Fruit fly (Drosophila melanogaster): Measurements from ENCODE around the gene Grx3.

The Grx3 gene

dm6 chr2L:13366109-13366747, at the start of gene Grx3, which contains the start of gene Nnp-1:
Gene Grx3 (plus strand): TSS chr2L:13366447.
Gene Nnp-1 (minus strand): TSS chr2L:13366189.
- TF ChIP-seq noc (tag; optimal IDR thresholded peaks at IDR 0.05), result no peak

DNA sequence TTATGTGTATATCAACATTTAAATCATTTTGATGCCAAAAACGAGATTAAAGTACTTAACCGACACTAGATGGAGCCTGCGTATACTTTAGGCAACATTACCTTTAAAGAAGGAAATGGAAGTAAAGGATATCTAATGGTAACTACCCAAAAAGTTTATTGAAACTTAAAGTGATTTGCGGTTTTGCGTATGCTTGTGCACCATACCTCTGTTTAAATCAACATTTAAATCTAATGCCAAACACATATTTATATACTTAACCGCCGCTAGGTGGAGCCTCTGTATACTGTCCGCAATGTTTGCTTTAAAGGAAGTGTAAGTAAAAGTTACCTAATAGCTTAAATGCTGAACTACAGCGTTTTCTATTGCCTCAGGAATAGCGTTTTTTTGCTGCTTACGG, 40.4 kb upstream of the Grx3 start:
- TF ChIP-seq noc (tag; optimal IDR thresholded peaks at IDR 0.05), result no peak

dm6 chr2L:13331021-13331420, 35.2 kb upstream of the Grx3 start, which contains the start of gene hbt:
Gene hbt (minus strand): TSS chr2L:13331121.
- TF ChIP-seq noc (tag; optimal IDR thresholded peaks at IDR 0.05), result no peak

- no peak for TF ChIP-seq noc (tag; optimal IDR thresholded peaks at IDR 0.05)
Measured at dm6 chr2L:13331868-13332544, 34.2 kb upstream of the Grx3 start.

dm6 chr2L:13332736-13333135, 33.5 kb upstream of the Grx3 start:
- no peak for TF ChIP-seq noc (tag; optimal IDR thresholded peaks at IDR 0.05)

DNA sequence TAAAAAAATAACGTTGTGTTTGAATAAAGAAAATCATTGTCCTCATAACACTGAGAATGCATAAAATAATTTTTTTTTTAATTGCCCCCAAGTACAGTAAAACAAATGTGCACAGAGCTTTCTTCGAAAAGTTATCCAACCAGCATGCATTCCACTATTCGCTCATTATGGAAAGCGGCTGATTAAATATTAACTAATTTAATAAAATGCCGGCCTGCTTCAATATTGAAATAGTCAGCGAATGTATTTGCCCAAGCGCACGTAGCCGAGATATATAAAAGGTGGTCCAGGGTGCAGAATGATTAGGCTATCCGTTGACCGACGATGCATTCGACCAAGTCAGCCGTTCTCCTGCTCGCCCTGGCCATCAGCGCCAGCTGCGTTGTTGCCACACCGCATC, 18.8 kb upstream of the Grx3 start, which contains the start of gene CG16826:
TSS of gene CG16826 (plus strand) at position 301 of the 400 bp plus-strand sequence.
- TF ChIP-seq noc (tag; optimal IDR thresholded peaks at IDR 0.05), result no peak

- no peak for TF ChIP-seq noc (tag; optimal IDR thresholded peaks at IDR 0.05)
Measured at dm6 chr2L:13349237-13349902, 16.9 kb upstream of the Grx3 start.

DNA sequence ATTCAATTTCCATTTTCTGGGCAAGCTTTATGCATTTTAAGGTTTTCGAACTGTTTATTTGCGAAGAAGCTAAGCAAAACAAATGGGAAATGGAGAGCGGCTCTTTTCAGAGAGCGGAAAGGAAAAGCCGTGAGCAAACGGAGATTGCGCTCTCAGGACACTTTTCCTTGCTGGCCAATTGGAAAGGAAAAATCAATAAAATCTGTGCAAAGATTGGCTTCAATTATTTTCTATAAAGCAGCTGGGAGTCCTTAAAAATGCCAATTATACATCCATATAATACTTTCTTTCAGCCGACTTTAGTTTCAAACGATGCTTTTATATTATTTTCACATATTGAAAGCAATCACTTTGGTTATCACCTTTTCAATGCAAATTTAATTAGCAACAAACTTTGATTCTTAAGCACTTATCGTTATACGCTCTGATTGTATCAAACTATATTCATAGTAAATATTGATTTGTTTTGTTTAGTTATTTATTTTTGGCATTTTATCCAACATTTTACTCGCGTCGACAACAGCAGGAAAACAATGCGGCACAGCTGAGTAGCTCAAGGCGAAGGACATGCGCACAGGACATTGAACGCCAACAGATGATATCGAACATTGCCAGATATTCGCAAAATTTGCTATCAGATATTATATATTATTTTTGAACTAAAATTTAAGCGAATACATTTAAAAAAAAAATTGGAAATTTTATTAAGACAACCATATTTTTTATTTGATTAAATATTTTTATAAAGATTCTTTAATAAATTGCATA, 11.5 kb upstream of the Grx3 start, which contains the start of gene CG9395:
TSS of gene CG9395 (minus strand) at position 494 of the 768 bp plus-strand sequence.
- no peak for TF ChIP-seq noc (tag; optimal IDR thresholded peaks at IDR 0.05)

DNA sequence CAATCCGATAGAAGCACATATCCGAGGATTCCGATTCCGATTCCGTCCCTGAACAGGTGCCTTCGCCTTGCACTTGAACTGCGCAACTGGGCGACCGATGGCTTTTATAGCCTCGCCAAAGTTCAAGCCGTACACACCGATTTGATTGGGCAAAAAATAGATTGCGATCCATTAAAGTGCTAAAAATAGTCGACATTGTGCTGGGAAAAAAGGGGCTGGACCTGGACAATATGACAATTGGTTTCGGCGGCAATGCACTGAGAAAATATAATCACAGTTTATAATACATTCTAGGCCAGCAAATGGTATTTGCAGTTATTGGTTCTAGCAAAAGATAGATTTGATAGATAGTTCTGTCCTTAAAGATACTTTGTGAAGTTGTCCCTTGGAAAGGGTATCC, 4.8 kb upstream of the Grx3 start, which contains the start of gene CG9377:
TSS of gene CG9377 (minus strand) at position 101 of the 400 bp plus-strand sequence.
- no peak for TF ChIP-seq noc (tag; optimal IDR thresholded peaks at IDR 0.05)

DNA sequence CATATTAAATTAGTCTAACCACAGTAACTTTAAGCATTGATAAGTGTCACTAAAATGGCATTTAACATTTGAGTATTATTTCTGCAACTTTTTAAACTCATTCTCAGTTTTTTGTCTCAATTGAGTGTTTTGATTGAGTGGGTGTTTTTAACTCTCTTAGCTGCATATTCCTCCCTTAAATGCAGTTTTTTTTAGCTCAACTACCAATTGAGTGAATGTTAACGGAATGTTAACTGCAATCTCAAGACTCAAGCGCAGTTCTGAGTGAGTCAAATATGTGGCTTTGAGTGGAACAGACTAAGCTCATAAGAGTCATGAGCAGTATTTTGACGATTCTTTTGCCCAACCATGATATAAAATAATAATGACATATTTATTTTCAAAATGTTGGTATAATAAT, 3.3 kb upstream of the Grx3 start:
- TF ChIP-seq noc (tag; optimal IDR thresholded peaks at IDR 0.05), result no peak

DNA sequence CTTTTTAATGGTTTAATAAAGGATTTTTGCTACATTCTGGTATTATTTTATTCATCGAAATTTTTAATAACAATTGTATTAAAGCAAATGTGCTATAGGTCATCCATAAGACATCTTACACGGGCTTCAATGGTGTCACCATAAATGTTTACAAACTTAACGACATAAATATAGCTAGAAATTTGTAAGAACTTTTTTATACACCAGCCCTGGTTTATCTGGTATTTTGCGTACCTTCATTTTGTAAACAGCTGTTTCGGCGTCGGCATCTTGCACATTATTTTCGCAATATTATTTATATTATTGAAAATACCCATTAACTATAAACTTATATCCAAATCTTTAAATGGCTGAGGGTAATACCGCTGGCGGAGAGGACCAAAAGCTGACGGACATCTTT, 1.1 kb downstream of the Grx3 start, which contains the start of gene Tap42:
TSS of gene Tap42 (plus strand) at position 240 of the 400 bp plus-strand sequence.
- TF ChIP-seq noc (tag; optimal IDR thresholded peaks at IDR 0.05), result no peak

DNA sequence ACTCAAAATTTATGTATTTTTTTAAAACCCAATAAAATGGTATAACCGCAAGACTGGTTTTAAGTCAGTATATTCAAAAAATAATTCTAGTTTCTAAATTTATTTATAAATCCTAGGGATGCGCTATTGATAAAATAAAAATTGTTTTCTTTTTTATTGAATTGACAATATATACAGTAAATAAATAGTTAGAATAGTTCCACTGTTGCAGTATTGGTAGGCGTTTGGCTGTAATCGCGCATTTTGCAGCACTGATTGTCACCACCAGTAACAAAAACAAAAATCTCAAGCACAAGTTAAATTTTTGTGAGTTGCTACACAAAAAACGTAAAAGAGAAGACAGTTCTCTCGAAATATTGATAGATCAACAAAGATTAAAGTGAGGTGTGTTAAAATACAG, 2.7 kb downstream of the Grx3 start, which contains the start of gene CG31855:
TSS of gene CG31855 (plus strand) at position 265 of the 400 bp plus-strand sequence.
- peak; percentile 80 for TF ChIP-seq noc (tag; optimal IDR thresholded peaks at IDR 0.05)

DNA sequence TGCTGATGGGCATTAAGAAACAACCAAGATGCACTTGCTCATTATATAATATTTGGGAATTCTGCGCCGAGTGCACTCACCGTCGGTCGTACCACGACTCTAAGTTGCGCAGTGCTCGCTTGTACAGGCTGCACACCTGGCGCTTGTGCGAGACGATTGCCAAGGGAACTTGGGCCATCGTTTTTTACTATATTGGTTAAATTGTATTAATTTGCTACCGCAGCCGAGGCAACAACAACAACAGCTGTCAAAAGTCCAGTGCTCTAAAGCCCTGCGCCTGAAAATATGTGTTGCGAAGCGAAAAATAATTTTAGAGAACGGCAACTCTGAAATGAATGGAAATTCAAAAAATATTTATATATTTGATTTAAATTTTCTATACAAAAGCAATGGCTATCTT, 4.5 kb downstream of the Grx3 start, which contains the start of gene ND-B22:
TSS of gene ND-B22 (minus strand) at position 349 of the 400 bp plus-strand sequence.
- TF ChIP-seq noc (tag; optimal IDR thresholded peaks at IDR 0.05), result peak; percentile 16

DNA sequence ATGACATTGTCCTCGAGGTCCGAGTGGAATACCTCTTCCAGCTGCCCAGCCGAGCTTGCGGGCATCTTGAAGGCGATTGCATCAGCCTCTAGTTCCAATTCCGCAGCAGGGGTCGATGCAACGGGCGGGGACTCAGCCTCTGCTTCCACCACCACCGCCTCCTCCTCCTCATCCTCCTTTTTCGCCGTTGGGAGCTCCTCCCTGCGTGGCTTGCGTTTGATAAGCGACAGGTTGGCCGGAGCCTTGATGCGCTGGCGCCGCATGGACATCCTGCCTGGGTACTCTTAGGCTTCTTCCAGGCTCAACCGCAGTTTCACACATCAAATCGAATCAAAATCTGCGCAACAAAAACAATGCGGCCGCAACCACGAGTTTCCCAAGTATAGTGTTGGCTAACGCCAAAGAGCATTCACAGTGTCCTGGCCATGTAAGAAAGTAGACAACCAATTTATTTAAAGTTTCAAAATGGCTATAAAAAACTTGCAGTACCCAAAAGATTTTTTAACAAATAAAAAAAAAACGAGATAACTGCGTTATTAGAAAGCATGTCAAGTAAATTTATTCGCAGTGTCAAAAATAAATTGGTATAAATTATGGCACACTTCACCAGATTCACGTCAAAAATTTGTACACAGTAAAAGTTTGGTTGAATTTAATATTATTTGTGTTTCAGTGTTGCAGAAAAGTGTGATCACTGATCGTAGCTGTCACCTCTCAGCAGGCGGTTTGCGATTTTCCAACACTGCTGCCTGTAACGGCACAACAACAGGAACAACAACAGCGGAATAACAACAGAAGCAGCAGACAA, 7.4 kb downstream of the Grx3 start, which contains the start of the genes Bdp1 and CG6565:
TSS of gene Bdp1 (minus strand) at position 456 of the 808 bp plus-strand sequence.
TSS of gene CG6565 (plus strand) at position 585 of the 808 bp plus-strand sequence.
- TF ChIP-seq noc (tag; optimal IDR thresholded peaks at IDR 0.05), result peak; percentile 96

All from whole organism, larva.